Fruit fly (Drosophila melanogaster) whole organism, embryonic: ENCODE data around the gene Rpn11.

ENCODE experiments used
- Bgb ChIP-seq: fragments of 200-800 bp; sonication (Bioruptor generic); IDR thresholded peaks from 2 replicates; pipeline ENCODE4 v1.3.6; 2022; ENCODE audit warnings: missing biosample characterization, missing genetic modification characterization; ENCODE audit not compliant: partially characterized antibody
- BtbVII ChIP-seq: fragments of 200-800 bp; sonication (Bioruptor generic); optimal IDR thresholded peaks from 3 replicates; lab custom pipeline; 2017; ENCODE audit warnings: missing biosample characterization, mild to moderate bottlenecking, missing genetic modification characterization
- CG10147 ChIP-seq: fragments of 200-800 bp; sonication (Bioruptor generic); optimal IDR thresholded peaks from 2 replicates; lab custom pipeline; 2019; ENCODE audit warnings: missing biosample characterization, mild to moderate bottlenecking, missing genetic modification characterization, moderate library complexity
- CG10654 ChIP-seq: fragments of 200-800 bp; sonication (Bioruptor generic); optimal IDR thresholded peaks from 2 replicates; lab custom pipeline; 2016; ENCODE audit warnings: missing biosample characterization, missing genetic modification characterization
- CG11696 ChIP-seq: fragments of 200-800 bp; sonication (Bioruptor generic); IDR thresholded peaks from 2 replicates; pipeline ENCODE4 v1.3.6; 2022; ENCODE audit warnings: missing biosample characterization, missing genetic modification characterization
- CG12236 ChIP-seq: fragments of 200-800 bp; sonication (Bioruptor generic); optimal IDR thresholded peaks from 2 replicates; lab custom pipeline; 2016; ENCODE audit warnings: missing biosample characterization, missing genetic modification characterization
- CG15011 ChIP-seq: fragments of 200-800 bp; sonication (Bioruptor generic); optimal IDR thresholded peaks from 3 replicates; lab custom pipeline; 2018; ENCODE audit warnings: missing biosample characterization, mild to moderate bottlenecking, missing genetic modification characterization
- CG15269 ChIP-seq: fragments of 200-800 bp; sonication (Bioruptor generic); optimal IDR thresholded peaks from 2 replicates; lab custom pipeline; 2018; ENCODE audit warnings: missing biosample characterization, mild to moderate bottlenecking, missing genetic modification characterization, moderate library complexity
- CG1603 ChIP-seq: fragments of 200-800 bp; sonication (Bioruptor generic); optimal IDR thresholded peaks from 2 replicates; lab custom pipeline; 2019; ENCODE audit warnings: missing biosample characterization, mild to moderate bottlenecking, missing genetic modification characterization, moderate library complexity
- CG17186 ChIP-seq: fragments of 200-800 bp; sonication (Bioruptor generic); optimal IDR thresholded peaks from 3 replicates; lab custom pipeline; 2017; ENCODE audit warnings: missing biosample characterization, missing genetic modification reagents, missing genetic modification characterization
- CG18476 ChIP-seq: fragments of 200-800 bp; sonication (Bioruptor generic); optimal IDR thresholded peaks from 2 replicates; lab custom pipeline; 2016; ENCODE audit warnings: missing biosample characterization, mild to moderate bottlenecking, missing genetic modification characterization
- CG18764 ChIP-seq: fragments of 200-800 bp; sonication (Bioruptor generic); optimal IDR thresholded peaks from 3 replicates; lab custom pipeline; 2016; ENCODE audit warnings: missing biosample characterization, missing genetic modification characterization
- CG2875 ChIP-seq: fragments of 200-800 bp; sonication (Bioruptor generic); optimal IDR thresholded peaks from 2 replicates; lab custom pipeline; 2017; ENCODE audit warnings: missing biosample characterization, mild to moderate bottlenecking, missing genetic modification characterization, missing genetic modification reagents
- CG3838 ChIP-seq: fragments of 200-800 bp; sonication (Bioruptor generic); optimal IDR thresholded peaks from 3 replicates; lab custom pipeline; 2016; ENCODE audit warnings: missing biosample characterization, missing genetic modification characterization
- CG42726 ChIP-seq: fragments of 200-800 bp; sonication (Bioruptor generic); IDR thresholded peaks from 2 replicates; pipeline ENCODE4 v1.3.6; 2022; ENCODE audit warnings: missing biosample characterization, missing genetic modification characterization; ENCODE audit not compliant: partially characterized antibody
- CG4404 ChIP-seq: fragments of 200-800 bp; sonication (Bioruptor generic); IDR thresholded peaks from 2 replicates; pipeline ENCODE4 v1.3.6; 2022; ENCODE audit warnings: missing biosample characterization, missing genetic modification characterization
- CG5180 ChIP-seq: fragments of 200-800 bp; sonication (Bioruptor generic); optimal IDR thresholded peaks from 3 replicates; lab custom pipeline; 2017; ENCODE audit warnings: missing biosample characterization, missing genetic modification characterization, mild to moderate bottlenecking, moderate library complexity, missing genetic modification reagents
- CG7357 ChIP-seq: fragments of 200-800 bp; sonication (Bioruptor generic); IDR thresholded peaks from 3 replicates; pipeline ENCODE4 v1.3.6; 2022; ENCODE audit warnings: missing biosample characterization, missing genetic modification characterization
- D19B ChIP-seq: fragments of 200-800 bp; sonication (Bioruptor generic); optimal IDR thresholded peaks from 2 replicates; lab custom pipeline; 2017; ENCODE audit warnings: missing biosample characterization, mild to moderate bottlenecking, missing genetic modification characterization
- H2.0 ChIP-seq: fragments of 200-800 bp; sonication (Bioruptor generic); IDR thresholded peaks from 2 replicates; pipeline ENCODE4 v1.3.6; 2022; ENCODE audit warnings: missing biosample characterization, missing genetic modification characterization
- HHEX ChIP-seq: fragments of 200-800 bp; sonication (Bioruptor generic); optimal IDR thresholded peaks from 3 replicates; lab custom pipeline; 2017; ENCODE audit warnings: missing biosample characterization, mild to moderate bottlenecking, missing genetic modification characterization, missing genetic modification reagents
- Hmx ChIP-seq: fragments of 200-800 bp; sonication (Bioruptor generic); optimal IDR thresholded peaks from 2 replicates; lab custom pipeline; 2016; ENCODE audit warnings: missing biosample characterization, missing genetic modification characterization
- Neu2 ChIP-seq: fragments of 200-800 bp; sonication (Bioruptor generic); optimal IDR thresholded peaks from 3 replicates; lab custom pipeline; 2016; ENCODE audit warnings: missing biosample characterization, missing genetic modification characterization, borderline replicate concordance
- Oaz ChIP-seq: fragments of 200-800 bp; sonication (Bioruptor generic); IDR thresholded peaks from 2 replicates; pipeline ENCODE4 v1.3.6; 2022; ENCODE audit warnings: missing biosample characterization, missing genetic modification characterization
- Poxn ChIP-seq: fragments of 200-800 bp; sonication (Bioruptor generic); IDR thresholded peaks from 2 replicates; pipeline ENCODE4 v1.3.6; 2022; ENCODE audit warnings: missing biosample characterization, missing genetic modification characterization
- Rfx ChIP-seq: fragments of 200-800 bp; sonication (Bioruptor generic); IDR thresholded peaks from 2 replicates; pipeline ENCODE4 v1.3.6; 2022; ENCODE audit warnings: missing biosample characterization, missing genetic modification characterization
- Side ChIP-seq: fragments of 200-800 bp; sonication (Bioruptor generic); optimal IDR thresholded peaks from 2 replicates; lab custom pipeline; 2016; ENCODE audit warnings: missing biosample characterization, missing genetic modification characterization
- Stat92E ChIP-seq, 3 experiments: fragments of >200 bp in 2 of 3; fragments of 200-800 bp in 1 of 3; sonication (Bioruptor generic) in 1 of 3; optimal IDR thresholded peaks; 2 replicates each; lab custom pipeline; 2017 to 2019; ENCODE audit warnings: missing biosample characterization in 3 of 3, missing genetic modification characterization in 3 of 3, mild to moderate bottlenecking in 1 of 3, moderate library complexity in 1 of 3
- abd-A ChIP-seq: fragments of 200-800 bp; sonication (Bioruptor generic); optimal IDR thresholded peaks from 3 replicates; lab custom pipeline; 2019; ENCODE audit warnings: missing biosample characterization, mild to moderate bottlenecking, missing genetic modification characterization, moderate library complexity
- amos ChIP-seq: fragments of 200-800 bp; sonication (Bioruptor generic); IDR thresholded peaks from 2 replicates; pipeline ENCODE4 v1.3.6; 2022; ENCODE audit warnings: missing biosample characterization, missing genetic modification characterization; ENCODE audit not compliant: partially characterized antibody
- bowl ChIP-seq: fragments of 200-800 bp; sonication (Bioruptor generic); IDR thresholded peaks from 2 replicates; pipeline ENCODE4 v1.3.6; 2022; ENCODE audit warnings: missing biosample characterization, missing genetic modification characterization
- br ChIP-seq: fragments of >200 bp; optimal IDR thresholded peaks from 2 replicates; lab custom pipeline; 2017
- corto ChIP-seq: fragments of 200-800 bp; sonication (Bioruptor generic); optimal IDR thresholded peaks from 2 replicates; lab custom pipeline; 2016; ENCODE audit warnings: missing biosample characterization, mild to moderate bottlenecking, missing genetic modification characterization, moderate library complexity
- croc ChIP-seq: fragments of 200-800 bp; sonication (Bioruptor generic); conservative IDR thresholded peaks from 3 replicates; pipeline ENCODE4 v1.3.6; 2022; ENCODE audit warnings: missing biosample characterization, missing genetic modification characterization
- crol ChIP-seq: fragments of 200-800 bp; sonication (Bioruptor generic); IDR thresholded peaks from 2 replicates; pipeline ENCODE4 v1.3.6; 2022; ENCODE audit warnings: missing biosample characterization, missing genetic modification characterization
- dan ChIP-seq: fragments of 200-800 bp; sonication (Bioruptor generic); IDR thresholded peaks from 2 replicates; pipeline ENCODE4 v1.3.6; 2022; ENCODE audit warnings: missing biosample characterization, missing genetic modification characterization
- esg ChIP-seq: fragments of 200-800 bp; sonication (Bioruptor generic); conservative IDR thresholded peaks from 2 replicates; pipeline ENCODE4 v1.3.6; 2022; ENCODE audit warnings: missing biosample characterization, missing genetic modification characterization
- fd64A ChIP-seq: fragments of 200-800 bp; sonication (Bioruptor generic); optimal IDR thresholded peaks from 3 replicates; lab custom pipeline; 2018; ENCODE audit warnings: missing biosample characterization, mild to moderate bottlenecking, missing genetic modification characterization
- gem ChIP-seq: fragments of 200-800 bp; sonication (Bioruptor generic); optimal IDR thresholded peaks from 2 replicates; lab custom pipeline; 2019; ENCODE audit warnings: missing biosample characterization, mild to moderate bottlenecking, missing genetic modification characterization, moderate library complexity
- grn ChIP-seq: fragments of 200-800 bp; sonication (Bioruptor generic); optimal IDR thresholded peaks from 3 replicates; lab custom pipeline; 2017; ENCODE audit warnings: missing biosample characterization, missing genetic modification characterization
- hbn ChIP-seq: fragments of 200-800 bp; sonication (Bioruptor generic); IDR thresholded peaks from 2 replicates; pipeline ENCODE4 v1.3.6; 2022; ENCODE audit warnings: missing biosample characterization, missing genetic modification characterization; ENCODE audit not compliant: partially characterized antibody
- lilli ChIP-seq: fragments of 200-800 bp; sonication (Bioruptor generic); optimal IDR thresholded peaks from 3 replicates; lab custom pipeline; 2016; ENCODE audit warnings: missing biosample characterization, missing genetic modification characterization
- pfk ChIP-seq: fragments of 200-800 bp; sonication (Bioruptor generic); optimal IDR thresholded peaks from 2 replicates; lab custom pipeline; 2018; ENCODE audit warnings: missing biosample characterization, mild to moderate bottlenecking, missing genetic modification characterization, moderate library complexity
- pum ChIP-seq: fragments of 200-800 bp; sonication (Bioruptor generic); optimal IDR thresholded peaks from 2 replicates; lab custom pipeline; 2016; ENCODE audit warnings: missing biosample characterization, missing genetic modification characterization
- sens-2 ChIP-seq: fragments of 200-800 bp; sonication (Bioruptor generic); IDR thresholded peaks from 2 replicates; pipeline ENCODE4 v1.3.6; 2022; ENCODE audit warnings: missing biosample characterization, missing genetic modification characterization
- seq ChIP-seq: fragments of 200-800 bp; sonication (Bioruptor generic); IDR thresholded peaks from 2 replicates; pipeline ENCODE4 v1.3.6; 2022; ENCODE audit warnings: missing biosample characterization, missing genetic modification characterization
- ssp ChIP-seq: fragments of 200-800 bp; sonication (Bioruptor generic); IDR thresholded peaks from 2 replicates; pipeline ENCODE4 v1.3.6; 2022; ENCODE audit warnings: missing biosample characterization, missing genetic modification characterization
- tx ChIP-seq: fragments of 200-800 bp; sonication (Bioruptor generic); optimal IDR thresholded peaks from 2 replicates; lab custom pipeline; 2016; ENCODE audit warnings: missing biosample characterization, missing genetic modification characterization
- vvl ChIP-seq: fragments of 200-800 bp; sonication (Bioruptor generic); IDR thresholded peaks from 2 replicates; pipeline ENCODE4 v1.3.6; 2022; ENCODE audit warnings: missing biosample characterization, missing genetic modification characterization
- zfh2 ChIP-seq: fragments of 200-800 bp; sonication (Bioruptor generic); optimal IDR thresholded peaks from 2 replicates; lab custom pipeline; 2016; ENCODE audit warnings: missing biosample characterization, missing genetic modification characterization

Rpn11 gene

DNA sequence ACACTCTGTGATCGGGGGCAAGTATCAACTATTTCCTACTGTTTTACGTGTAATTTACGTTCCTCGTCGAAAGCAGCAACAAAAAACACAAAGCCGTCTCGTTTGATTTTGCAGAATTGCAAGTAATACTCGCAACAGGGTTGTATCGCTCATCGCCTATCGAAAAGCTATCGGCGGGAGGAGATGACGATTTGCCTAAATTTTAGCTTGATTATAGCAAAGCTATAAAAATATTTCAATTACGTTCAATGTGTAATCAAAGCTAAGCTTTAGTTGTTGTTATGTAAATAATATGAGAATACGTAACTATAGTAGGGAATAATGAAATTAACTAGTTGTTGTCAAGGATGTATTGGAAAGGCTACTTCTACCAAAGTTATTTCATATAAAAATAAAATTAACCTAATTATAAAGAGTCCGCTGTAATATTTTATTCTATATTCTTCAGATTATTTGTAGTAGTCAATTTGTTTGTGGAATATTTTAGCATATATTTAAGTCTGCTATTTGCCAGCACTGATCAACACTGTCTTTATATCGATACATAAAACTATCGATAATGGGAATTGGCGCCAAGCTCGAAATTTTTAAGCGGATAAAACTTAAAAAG, at the start of gene Rpn11 (continued):
- TF ChIP-seq CG17186 (GFP tag; lab: Kevin White, UChicago) (no peak), CG5180 (no peak), Side (no peak), fd64A (GFP tag; lab: Kevin White, UChicago) (no peak), Poxn (GFP tag; lab: Robert Waterston, UW) (no peak), Oaz (GFP tag; lab: Robert Waterston, UW) (no peak), crol (GFP tag; lab: Robert Waterston, UW) (no peak), lilli (peak; percentile 59), dan (GFP tag; lab: Robert Waterston, UW) (no peak), pum (no peak), Neu2 (GFP tag; lab: Kevin White, UChicago) (no peak), D19B (GFP tag; lab: Kevin White, UChicago) (peak; percentile 20), sens-2 (GFP tag; lab: Robert Waterston, UW) (no peak), CG10654 (peak; percentile 36), grn (GFP tag; lab: Kevin White, UChicago) (no peak), H2.0 (GFP tag; lab: Robert Waterston, UW) (no peak; the same call in 1 of the 2 replicates), CG12236 (GFP tag; lab: Kevin White, UChicago) (no peak), CG10147 (GFP tag; lab: Kevin White, UChicago) (peak; percentile 72), gem (tag; lab: Kevin White, UChicago) (peak; percentile 83), CG7357 (GFP tag; lab: Robert Waterston, UW) (0 out of 3 replicates have a peak, but pooled peaks have one; percentile 25), Stat92E (GFP tag; optimal IDR thresholded peaks at IDR 0.05; lab: Kevin White, UChicago) (no peak), abd-A (tag; lab: Kevin White, UChicago) (no peak), CG3838 (GFP tag; lab: Kevin White, UChicago) (no peak), HHEX (GFP tag; lab: Kevin White, UChicago) (peak; percentile 42), CG42726 (GFP tag; lab: Robert Waterston, UW) (no peak), croc (GFP tag; lab: Robert Waterston, UW) (peak; percentile 21; the same call in 1 of the 3 replicates), amos (peak; percentile 45), BtbVII (GFP tag; lab: Kevin White, UChicago) (peak; percentile 24), CG18476 (peak; percentile 37), CG4404 (GFP tag; lab: Robert Waterston, UW) (peak; percentile 47; the same call in 1 of the 2 replicates), ssp (GFP tag; lab: Robert Waterston, UW) (no peak), br (no peak), tx (GFP tag; lab: Kevin White, UChicago) (peak; percentile 41), zfh2 (GFP tag; lab: Kevin White, UChicago) (peak; percentile 36), CG15269 (tag; lab: Kevin White, UChicago) (peak; percentile 69), CG2875 (GFP tag; lab: Kevin White, UChicago) (peak; percentile 22), hbn (GFP tag; lab: Robert Waterston, UW) (peak; percentile 35; the same call in 1 of the 2 replicates), CG15011 (GFP tag; lab: Kevin White, UChicago) (peak; percentile 31), CG18764 (GFP tag; lab: Kevin White, UChicago) (peak; percentile 28), seq (GFP tag; lab: Robert Waterston, UW) (no peak), CG11696 (GFP tag; lab: Robert Waterston, UW) (no peak), bowl (GFP tag; lab: Robert Waterston, UW) (no peak), Bgb (GFP tag; lab: Robert Waterston, UW) (peak; percentile 36; the same call in 1 of the 2 replicates), vvl (GFP tag; lab: Robert Waterston, UW) (peak; percentile 80), esg (GFP tag; lab: Robert Waterston, UW) (peak; percentile 39), corto (GFP tag; lab: Kevin White, UChicago) (no peak), Rfx (peak; percentile 52; the same call in 1 of the 2 replicates), Hmx (GFP tag; lab: Kevin White, UChicago) (peak; percentile 23), pfk (GFP tag; lab: Kevin White, UChicago) (no peak), CG1603 (tag; lab: Kevin White, UChicago) (peak; percentile 47)
